Worm (Caenorhabditis elegans): ENCODE results near the gene T13C5.2.

T13C5.2 gene

DNA sequence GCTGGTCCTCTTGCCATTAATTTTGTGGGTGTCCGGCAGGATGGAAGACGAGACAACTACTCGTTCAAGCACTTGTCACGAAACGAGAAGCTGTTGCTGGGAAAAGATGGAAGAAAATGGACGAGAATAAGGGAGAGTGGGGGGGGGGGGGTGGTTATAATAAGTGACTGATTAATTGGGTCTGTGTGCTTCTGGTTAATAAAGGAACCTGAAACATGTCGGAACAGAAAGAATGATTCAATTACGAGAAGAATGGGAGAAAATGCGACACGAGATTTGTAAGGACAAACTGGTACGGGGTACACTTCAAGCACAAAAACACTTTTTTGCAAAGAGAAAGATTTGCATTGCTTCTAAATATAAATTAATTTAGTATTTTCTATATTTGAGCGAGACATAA is 29.4 kb upstream of the T13C5.2 start:
- TF ChIP-seq zip-2 (tag; optimal IDR thresholded peaks at IDR 0.05) (no peak), F37D6.2 (tag; optimal IDR thresholded peaks at IDR 0.05) (no peak), zfp-2 (tag; optimal IDR thresholded peaks at IDR 0.05) (no peak), ceh-28 (tag; optimal IDR thresholded peaks at IDR 0.05) (no peak), spr-3 (GFP tag; optimal IDR thresholded peaks at IDR 0.05) (no peak), R02D3.7 (tag; optimal IDR thresholded peaks at IDR 0.05) (no peak), hif-1 (tag; optimal IDR thresholded peaks at IDR 0.05) (no peak), lin-39 (tag; optimal IDR thresholded peaks at IDR 0.05) (no peak), unc-39 (tag; optimal IDR thresholded peaks at IDR 0.05) (no peak), ztf-7 (tag; optimal IDR thresholded peaks at IDR 0.05) (no peak), Y48G9A.11 (GFP tag; IDR thresholded peaks at IDR 0.05) (no peak), F49E8.2 (tag; optimal IDR thresholded peaks at IDR 0.05; ENCODE audit: borderline replicate concordance) (no peak), nhr-25 (tag; optimal IDR thresholded peaks at IDR 0.05; ENCODE audit: borderline replicate concordance, insufficient read depth) (no peak), T20F7.1 (GFP tag; optimal IDR thresholded peaks at IDR 0.05) (no peak)

ce11 chrX:6157411-6157916 is 27.3 kb upstream of the T13C5.2 start:
- peak; percentile 39 for TF ChIP-seq aha-1 (tag)
- TF ChIP-seq nhr-77 (tag; optimal IDR thresholded peaks at IDR 0.05), result no peak
- no peak for TF ChIP-seq lim-7 (GFP tag; IDR thresholded peaks at IDR 0.05)

- TF ChIP-seq nhr-102 (tag; optimal IDR thresholded peaks at IDR 0.05) (no peak), mxl-2 (GFP tag; conservative IDR thresholded peaks at IDR 0.05) (no peak), unc-62 (GFP tag; optimal IDR thresholded peaks at IDR 0.05 in 1 of 2) (peak in 1 of 2 experiments; percentile 91), unc-62 (tag; optimal IDR thresholded peaks at IDR 0.05) (no peak)
Measured at ce11 chrX:6159562-6159961, 25.2 kb upstream of the T13C5.2 start.

DNA sequence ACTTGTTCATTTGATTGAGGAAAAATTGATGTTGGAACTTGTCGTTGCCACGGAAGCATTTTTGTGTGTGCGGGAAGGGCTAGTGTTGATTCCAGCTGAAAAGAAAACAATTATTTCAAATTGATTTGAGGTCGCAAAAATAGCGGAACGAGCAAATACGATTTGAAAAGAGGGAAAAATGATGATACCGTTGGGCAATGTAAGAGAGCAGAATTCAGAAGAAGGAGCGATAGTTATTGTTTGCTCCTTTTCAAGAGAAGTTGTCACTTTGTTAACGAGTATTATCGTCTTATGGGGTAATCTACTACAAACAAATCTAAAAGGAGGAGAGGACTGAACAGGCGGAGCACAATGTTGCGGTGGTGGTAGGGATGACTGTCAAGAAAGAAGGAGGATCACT is 24.4 kb upstream of the T13C5.2 start, which contains the start of gene odd-2:
TSS of gene odd-2 (minus strand) at position 101 of the 400 bp plus-strand sequence.
- peak; percentile 66 for TF ChIP-seq aha-1 (tag)
- TF ChIP-seq daf-16 (GFP tag; optimal IDR thresholded peaks at IDR 0.05), result no peak
- no peak for TF ChIP-seq daf-16 (tag; optimal IDR thresholded peaks at IDR 0.05)

- peak; percentile 71 for TF ChIP-seq set-16 (GFP tag; IDR thresholded peaks at IDR 0.05)
- TF ChIP-seq daf-8 (GFP tag; IDR thresholded peaks at IDR 0.05), result no peak
- no peak; the same call in 1 of the 2 replicates for TF ChIP-seq pha-4 (GFP tag; IDR thresholded peaks at IDR 0.05)
- TF ChIP-seq pha-4 (tag; optimal IDR thresholded peaks at IDR 0.05), result no peak
- TF ChIP-seq mxl-2 (GFP tag; conservative IDR thresholded peaks at IDR 0.05), result 0 out of 2 replicates have a peak, but pooled peaks have one; percentile 24
Measured at ce11 chrX:6162037-6162436, 22.8 kb upstream of the T13C5.2 start.

DNA sequence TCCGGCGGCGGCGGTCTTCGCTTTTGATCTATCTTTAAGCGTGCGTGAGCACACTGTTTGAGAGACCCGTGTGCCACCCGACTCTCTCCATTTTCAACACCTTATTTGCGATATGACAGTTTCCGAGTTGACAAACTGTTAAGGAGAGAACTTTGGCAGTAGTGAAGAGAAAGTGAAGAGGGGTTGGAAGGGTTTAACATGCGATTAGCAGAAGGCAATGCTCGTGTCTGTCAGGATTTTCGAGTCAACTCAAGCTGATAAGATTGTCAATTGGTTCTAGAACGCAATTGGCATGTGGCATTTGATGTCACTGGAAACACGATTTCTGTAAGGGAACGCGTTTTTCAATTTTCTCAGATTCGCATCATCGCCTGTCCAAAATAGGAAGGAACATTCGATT is 17.4 kb upstream of the T13C5.2 start:
- TF ChIP-seq dmd-6 (GFP tag; IDR thresholded peaks at IDR 0.05) (peak; percentile 37), daf-16 (GFP tag; optimal IDR thresholded peaks at IDR 0.05) (no peak), daf-16 (tag; optimal IDR thresholded peaks at IDR 0.05) (peak; percentile 17), unc-62 (GFP tag; optimal IDR thresholded peaks at IDR 0.05 in 1 of 2) (peak in 1 of 2 experiments; percentile 89), unc-62 (tag; optimal IDR thresholded peaks at IDR 0.05) (no peak), ZK337.2 (GFP tag; IDR thresholded peaks at IDR 0.05) (no peak), lin-1 (GFP tag; IDR thresholded peaks at IDR 0.05) (no peak)

ce11 chrX:6169252-6169651 is 15.6 kb upstream of the T13C5.2 start, which contains the start of gene T25B2.2:
TSS of gene T25B2.2 (plus strand) at chrX:6169643.
- TF ChIP-seq dve-1 (tag; optimal IDR thresholded peaks at IDR 0.05; ENCODE audit: insufficient read depth) (peak; percentile 58), hlh-11 (tag; optimal IDR thresholded peaks at IDR 0.05) (peak; percentile 60), php-3 (GFP tag; IDR thresholded peaks at IDR 0.05) (peak; percentile 93), mxl-3 (GFP tag; optimal IDR thresholded peaks at IDR 0.05) (no peak), pqm-1 (tag; optimal IDR thresholded peaks at IDR 0.05) (peak; percentile 50), spr-1 (tag; optimal IDR thresholded peaks at IDR 0.05) (no peak), dmd-6 (GFP tag; IDR thresholded peaks at IDR 0.05) (peak; percentile 75), daf-16 (GFP tag; optimal IDR thresholded peaks at IDR 0.05) (no peak), daf-16 (tag; optimal IDR thresholded peaks at IDR 0.05) (peak; percentile 80), ZK337.2 (GFP tag; IDR thresholded peaks at IDR 0.05) (no peak), nhr-28 (tag; optimal IDR thresholded peaks at IDR 0.05) (peak; percentile 48), hlh-30 (tag; optimal IDR thresholded peaks at IDR 0.05; ENCODE audit: insufficient read depth) (peak; percentile 29), lin-13 (GFP tag; optimal IDR thresholded peaks at IDR 0.05) (no peak), daf-19 (GFP tag; conservative IDR thresholded peaks at IDR 0.05) (no peak), ceh-82 (tag; optimal IDR thresholded peaks at IDR 0.05) (no peak)

Data from whole organism, L4 larva.